Worm (Caenorhabditis elegans) whole organism, L4 larva: Measurements from ENCODE around the gene ugt-24.

ENCODE experiments used
- ama-1 ChIP-seq: fragments of 150-350 bp; optimal IDR thresholded peaks from 2 replicates; lab custom pipeline; 2014; ENCODE audit warnings: inconsistent platforms, mixed read lengths
- nhr-111 ChIP-seq: fragments of 200-800 bp; sonication (Bioruptor generic); optimal IDR thresholded peaks from 2 replicates; lab custom pipeline; 2018; ENCODE audit warnings: mild to moderate bottlenecking, missing genetic modification characterization, missing compliant biosample characterization
- unc-39 ChIP-seq: sonication (generic microtip); optimal IDR thresholded peaks from 2 replicates; lab custom pipeline; 2017; ENCODE audit warnings: missing biosample characterization, missing genetic modification characterization

- no peak for TF ChIP-seq nhr-111 (GFP tag; lab: Kevin White, UChicago)
- TF ChIP-seq unc-39 (tag; lab: Kevin White, UChicago) = no peak
- no peak for TF ChIP-seq ama-1 (lab: Kevin White, UChicago)
These were observed 11.4 kb upstream of the ugt-24 start, which contains the start of gene C49A9.3 for ce11 chrIV:6221878-6222277.
